Worm (Caenorhabditis elegans) whole organism, L1 larva: ENCODE measurements around the gene sru-7.

Experiments
- dpl-1 ChIP-seq, 3 experiments: fragments of 150-350 bp in 2 of 3; sonication (generic microtip) in 1 of 3; optimal IDR thresholded peaks; 2 replicates each; lab custom pipeline; 2014 to 2017; ENCODE audit warnings: missing biosample characterization in 3 of 3, missing genetic modification characterization in 3 of 3, missing genetic modification reagents in 3 of 3
- elt-2 ChIP-seq: sonication (generic microtip); optimal IDR thresholded peaks from 2 replicates; lab custom pipeline; 2016; ENCODE audit warnings: missing genetic modification characterization, mild to moderate bottlenecking, inconsistent platforms, missing compliant biosample characterization, missing genetic modification reagents
- hlh-4 ChIP-seq: sonication (generic microtip); optimal IDR thresholded peaks from 2 replicates; lab custom pipeline; 2016; ENCODE audit warnings: mild to moderate bottlenecking, missing genetic modification characterization, missing compliant biosample characterization
- nhr-11 ChIP-seq: fragments of 150-350 bp; optimal IDR thresholded peaks from 2 replicates; lab custom pipeline; 2014; ENCODE audit warnings: missing biosample characterization, missing genetic modification characterization
- nhr-12 ChIP-seq: sonication (generic microtip); optimal IDR thresholded peaks from 2 replicates; lab custom pipeline; 2017; ENCODE audit warnings: missing biosample characterization, missing genetic modification characterization
- nhr-237 ChIP-seq: fragments of 150-350 bp; optimal IDR thresholded peaks from 2 replicates; lab custom pipeline; 2014; ENCODE audit warnings: missing biosample characterization, missing genetic modification characterization
- nhr-85 ChIP-seq: sonication (generic microtip); peaks from one replicate; lab custom pipeline; 2016; ENCODE audit warnings: missing genetic modification characterization, inconsistent platforms, missing compliant biosample characterization
- sptf-1 ChIP-seq: fragments of 150-350 bp; optimal IDR thresholded peaks from 2 replicates; lab custom pipeline; 2014; ENCODE audit warnings: missing biosample characterization, missing genetic modification characterization
- zag-1 ChIP-seq: fragments of 150-350 bp; optimal IDR thresholded peaks from 2 replicates; lab custom pipeline; 2014; ENCODE audit warnings: missing biosample characterization, missing genetic modification characterization

DNA sequence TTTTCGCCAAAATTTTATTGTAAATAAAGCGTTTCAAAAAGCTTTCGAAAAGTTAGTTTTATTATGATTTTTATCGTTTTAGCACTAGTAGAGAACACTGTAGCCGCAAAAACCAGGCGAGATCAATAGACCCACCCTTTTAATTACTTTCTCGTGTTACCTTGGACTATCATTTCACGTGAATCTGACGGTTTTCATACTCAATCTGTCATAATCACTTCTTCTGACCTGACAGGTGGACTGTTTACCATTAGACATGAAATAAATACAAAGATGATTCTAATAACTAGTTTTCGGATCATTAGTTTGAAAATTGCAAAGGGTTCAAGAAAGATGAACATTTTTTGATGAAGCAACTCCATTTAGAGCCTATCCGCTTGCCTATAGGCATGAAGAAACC, 29.3 kb upstream of the sru-7 start:
- TF ChIP-seq hlh-4 (tag; lab: Kevin White, UChicago) (no peak), sptf-1 (tag; lab: Kevin White, UChicago) (no peak), nhr-12 (tag; lab: Kevin White, UChicago) (no peak), dpl-1 (GFP tag; optimal IDR thresholded peaks at IDR 0.05; lab: Kevin White, UChicago) (no peak), nhr-11 (tag; lab: Kevin White, UChicago) (no peak), nhr-85 (peak; percentile 80), elt-2 (no peak), nhr-237 (no peak), zag-1 (tag; lab: Kevin White, UChicago) (no peak)
